Worm (Caenorhabditis elegans) whole organism, L4 larva: ENCODE data around the gene bgnt-1.5.

Source experiments
- D1046.2 ChIP-seq: fragments of 200-800 bp; sonication (Bioruptor generic); IDR thresholded peaks from 2 replicates; pipeline ENCODE4 v1.3.6; 2022; ENCODE audit warnings: missing genetic modification characterization, missing compliant biosample characterization
- Y5F2A.4 ChIP-seq: fragments of 200-800 bp; sonication (Bioruptor generic); optimal IDR thresholded peaks from 2 replicates; lab custom pipeline; 2018; ENCODE audit warnings: mild to moderate bottlenecking, missing genetic modification characterization, missing compliant biosample characterization
- ceh-28 ChIP-seq: fragments of 150-350 bp; optimal IDR thresholded peaks from 2 replicates; lab custom pipeline; 2014; ENCODE audit warnings: missing biosample characterization, missing genetic modification reagents, missing genetic modification characterization
- ces-1 ChIP-seq: fragments of 150-350 bp; sonication (generic microtip); optimal IDR thresholded peaks from 4 replicates; lab custom pipeline; 2014; ENCODE audit warnings: missing biosample characterization, missing genetic modification reagents, missing genetic modification characterization
- daf-16 ChIP-seq, 3 experiments: sonication (generic microtip); optimal IDR thresholded peaks; 2 replicates each; lab custom pipeline; 2016 to 2017; ENCODE audit warnings: missing genetic modification characterization in 3 of 3, missing genetic modification reagents in 3 of 3, mild to moderate bottlenecking in 2 of 3, missing compliant biosample characterization in 2 of 3, missing biosample characterization in 1 of 3, moderate library complexity in 1 of 3
- dmd-6 ChIP-seq: fragments of 200-800 bp; sonication (Bioruptor generic); IDR thresholded peaks from 2 replicates; pipeline ENCODE4 v1.3.6; 2022; ENCODE audit warnings: missing genetic modification reagents, missing genetic modification characterization, missing compliant biosample characterization
- dve-1 ChIP-seq: sonication (generic microtip); optimal IDR thresholded peaks from 2 replicates; lab custom pipeline; 2017; ENCODE audit warnings: antibody characterized with exemption, mild to moderate bottlenecking, missing genetic modification characterization, missing compliant biosample characterization; ENCODE audit not compliant: insufficient read depth
- egl-27 ChIP-seq: sonication (generic microtip); optimal IDR thresholded peaks from 3 replicates; lab custom pipeline; 2017; ENCODE audit warnings: missing biosample characterization, missing genetic modification reagents, missing genetic modification characterization
- egl-43 ChIP-seq: fragments of 200-800 bp; sonication (Bioruptor generic); IDR thresholded peaks from 2 replicates; pipeline ENCODE4 v1.3.6; 2022; ENCODE audit warnings: missing genetic modification reagents, missing genetic modification characterization, missing compliant biosample characterization
- fos-1 ChIP-seq: fragments of 150-350 bp; optimal IDR thresholded peaks from 2 replicates; lab custom pipeline; 2014; ENCODE audit warnings: missing biosample characterization, missing genetic modification characterization
- hif-1 ChIP-seq, 2 experiments: sonication (generic microtip); optimal IDR thresholded peaks; 2 replicates each; lab custom pipeline; 2016 to 2017; ENCODE audit warnings: missing compliant biosample characterization in 2 of 2, missing genetic modification characterization in 2 of 2, missing genetic modification reagents in 2 of 2, missing genotype in 2 of 2, mild to moderate bottlenecking in 1 of 2
- hlh-11 ChIP-seq: fragments of 200-800 bp; sonication (Bioruptor generic); optimal IDR thresholded peaks from 2 replicates; lab custom pipeline; 2018; ENCODE audit warnings: mild to moderate bottlenecking, missing genetic modification characterization, missing compliant biosample characterization
- hlh-30 ChIP-seq: sonication (generic microtip); optimal IDR thresholded peaks from 2 replicates; lab custom pipeline; 2017; ENCODE audit warnings: antibody characterized with exemption, mild to moderate bottlenecking, missing genetic modification characterization, missing compliant biosample characterization; ENCODE audit not compliant: insufficient read depth
- hmg-1.1 ChIP-seq: fragments of 200-800 bp; sonication (Bioruptor generic); IDR thresholded peaks from 2 replicates; pipeline ENCODE4 v1.3.6; 2022; ENCODE audit warnings: missing genetic modification reagents, missing genetic modification characterization, missing compliant biosample characterization
- lsy-2 ChIP-seq, 2 experiments: fragments of 150-350 bp in 1 of 2; sonication (generic microtip) in 1 of 2; optimal IDR thresholded peaks; 2 replicates each; lab custom pipeline; 2014 to 2017; ENCODE audit warnings: missing biosample characterization in 2 of 2, missing genetic modification characterization in 2 of 2
- madf-5 ChIP-seq, 2 experiments: fragments of 200-800 bp; sonication (Bioruptor generic); IDR thresholded peaks; 2 replicates each; pipeline ENCODE4 v1.3.6; 2022; ENCODE audit warnings: missing compliant biosample characterization in 2 of 2, missing genetic modification characterization in 2 of 2
- mdt-29 ChIP-seq: fragments of 200-800 bp; sonication (Bioruptor generic); IDR thresholded peaks from 2 replicates; pipeline ENCODE4 v1.3.6; 2022; ENCODE audit warnings: missing genetic modification reagents, missing genetic modification characterization, missing compliant biosample characterization
- mep-1 ChIP-seq: fragments of 150-350 bp; sonication (generic microtip); optimal IDR thresholded peaks from 3 replicates; lab custom pipeline; 2014; ENCODE audit warnings: missing biosample characterization, missing genetic modification characterization
- mes-2 ChIP-seq: sonication (generic microtip); optimal IDR thresholded peaks from 2 replicates; lab custom pipeline; 2016; ENCODE audit warnings: missing genotype, mild to moderate bottlenecking, missing genetic modification characterization, missing compliant biosample characterization; ENCODE audit not compliant: poor library complexity, severe bottlenecking
- mxl-3 ChIP-seq: fragments of 200-800 bp; sonication (Bioruptor generic); optimal IDR thresholded peaks from 2 replicates; lab custom pipeline; 2018; ENCODE audit warnings: mild to moderate bottlenecking, missing genetic modification characterization, missing compliant biosample characterization
- nhr-102 ChIP-seq: sonication (generic microtip); optimal IDR thresholded peaks from 2 replicates; lab custom pipeline; 2016; ENCODE audit warnings: mild to moderate bottlenecking, missing genetic modification characterization, moderate library complexity, missing compliant biosample characterization
- nhr-11 ChIP-seq: fragments of 150-350 bp; optimal IDR thresholded peaks from 2 replicates; lab custom pipeline; 2014; ENCODE audit warnings: missing biosample characterization, missing genetic modification characterization
- nhr-28 ChIP-seq: fragments of 150-350 bp; optimal IDR thresholded peaks from 2 replicates; lab custom pipeline; 2014; ENCODE audit warnings: missing biosample characterization, missing genetic modification characterization
- nhr-6 ChIP-seq: fragments of 150-350 bp; optimal IDR thresholded peaks from 2 replicates; lab custom pipeline; 2014; ENCODE audit warnings: missing biosample characterization, missing genetic modification characterization
- pha-4 ChIP-seq, 2 experiments: fragments of 150-350 bp in 1 of 2; fragments of 200-800 bp in 1 of 2; sonication (Bioruptor generic) in 1 of 2; IDR thresholded peaks in 1 of 2; optimal IDR thresholded peaks in 1 of 2; 2 replicates each; pipeline versions ENCODE4 v1.3.6 to Lab custom; 2014 to 2022; ENCODE audit warnings: missing genetic modification characterization in 2 of 2, missing genetic modification reagents in 2 of 2, missing biosample characterization in 1 of 2, missing compliant biosample characterization in 1 of 2
- php-3 ChIP-seq: fragments of 200-800 bp; sonication (Bioruptor generic); IDR thresholded peaks from 2 replicates; pipeline ENCODE4 v1.3.6; 2022; ENCODE audit warnings: missing genetic modification reagents, missing genetic modification characterization, missing compliant biosample characterization
- pqm-1 ChIP-seq: sonication (generic microtip); optimal IDR thresholded peaks from 2 replicates; lab custom pipeline; 2017; ENCODE audit warnings: missing biosample characterization, missing genetic modification characterization
- snpc-1.2 ChIP-seq: fragments of 200-800 bp; sonication (Bioruptor generic); IDR thresholded peaks from 2 replicates; pipeline ENCODE4 v1.3.6; 2022; ENCODE audit warnings: missing genetic modification reagents, missing genetic modification characterization, missing compliant biosample characterization
- snpc-4 ChIP-seq: fragments of 150-350 bp; optimal IDR thresholded peaks from 2 replicates; lab custom pipeline; 2014; ENCODE audit warnings: missing biosample characterization, missing genetic modification characterization
- tag-97 ChIP-seq: fragments of 200-800 bp; sonication (Bioruptor generic); IDR thresholded peaks from 2 replicates; pipeline ENCODE4 v1.3.6; 2022; ENCODE audit warnings: missing genetic modification characterization, missing compliant biosample characterization
- unc-130 ChIP-seq: sonication (generic microtip); optimal IDR thresholded peaks from 2 replicates; lab custom pipeline; 2016; ENCODE audit warnings: missing genetic modification reagents, missing genetic modification characterization, missing compliant biosample characterization
- unc-62 ChIP-seq, 3 experiments: fragments of 150-350 bp in 1 of 3; sonication (generic microtip); optimal IDR thresholded peaks in 2 of 3; peaks in 1 of 3; 1 replicate in 1 of 3; 2 replicates in 2 of 3; lab custom pipeline; 2014 to 2017; ENCODE audit warnings: missing biosample characterization in 3 of 3, missing genetic modification characterization in 3 of 3, missing genetic modification reagents in 3 of 3, missing genotype in 1 of 3
- zfp-2 ChIP-seq: sonication (generic microtip); optimal IDR thresholded peaks from 2 replicates; lab custom pipeline; 2016; ENCODE audit warnings: mild to moderate bottlenecking, missing genetic modification characterization, missing compliant biosample characterization
- ztf-11 ChIP-seq: fragments of 150-350 bp; optimal IDR thresholded peaks from 2 replicates; lab custom pipeline; 2014; ENCODE audit warnings: missing biosample characterization, missing genetic modification characterization

Gene bgnt-1.5

DNA sequence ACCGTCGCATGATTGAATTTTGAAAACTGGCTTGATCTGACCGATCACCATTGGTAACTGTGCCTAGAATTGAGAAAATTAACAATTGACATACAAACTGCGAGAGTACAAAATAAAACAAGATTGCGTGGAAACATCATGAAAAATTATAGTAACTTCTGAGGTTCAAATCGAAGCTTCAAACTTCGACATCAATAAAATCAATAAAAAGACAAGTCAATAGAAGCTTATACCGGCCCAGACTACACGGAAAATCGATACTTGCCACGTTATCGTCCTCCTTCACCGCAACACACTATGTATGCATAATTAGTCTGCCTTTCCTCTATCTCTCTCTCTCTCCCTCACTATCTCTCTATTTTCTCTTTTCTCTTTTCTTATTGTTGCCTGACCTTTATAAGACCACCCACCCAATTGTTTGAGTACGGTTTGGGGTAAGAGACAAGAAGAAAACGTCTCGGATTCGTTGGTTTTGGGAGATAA is 5.5 kb downstream of the bgnt-1.5 start, which contains the start of gene skr-21:
Gene skr-21, minus strand, starts transcription at position 51 of the 483 bp plus-strand sequence.
- TF ChIP-seq dve-1 (peak; percentile 5), D1046.2 (GFP tag; lab: Robert Waterston, UW) (no peak), nhr-11 (tag; lab: Kevin White, UChicago) (no peak), ceh-28 (tag; lab: Kevin White, UChicago) (peak; percentile 64), nhr-6 (tag; lab: Kevin White, UChicago) (peak; percentile 32), snpc-4 (tag; lab: Kevin White, UChicago) (no peak), fos-1 (no peak), egl-43 (GFP tag; lab: Robert Waterston, UW) (no peak), pha-4 (GFP tag; IDR thresholded peaks at IDR 0.05; lab: Robert Waterston, UW) (no peak), pha-4 (tag; optimal IDR thresholded peaks at IDR 0.05; lab: Kevin White, UChicago) (no peak), hlh-11 (tag; lab: Kevin White, UChicago) (no peak)

DNA sequence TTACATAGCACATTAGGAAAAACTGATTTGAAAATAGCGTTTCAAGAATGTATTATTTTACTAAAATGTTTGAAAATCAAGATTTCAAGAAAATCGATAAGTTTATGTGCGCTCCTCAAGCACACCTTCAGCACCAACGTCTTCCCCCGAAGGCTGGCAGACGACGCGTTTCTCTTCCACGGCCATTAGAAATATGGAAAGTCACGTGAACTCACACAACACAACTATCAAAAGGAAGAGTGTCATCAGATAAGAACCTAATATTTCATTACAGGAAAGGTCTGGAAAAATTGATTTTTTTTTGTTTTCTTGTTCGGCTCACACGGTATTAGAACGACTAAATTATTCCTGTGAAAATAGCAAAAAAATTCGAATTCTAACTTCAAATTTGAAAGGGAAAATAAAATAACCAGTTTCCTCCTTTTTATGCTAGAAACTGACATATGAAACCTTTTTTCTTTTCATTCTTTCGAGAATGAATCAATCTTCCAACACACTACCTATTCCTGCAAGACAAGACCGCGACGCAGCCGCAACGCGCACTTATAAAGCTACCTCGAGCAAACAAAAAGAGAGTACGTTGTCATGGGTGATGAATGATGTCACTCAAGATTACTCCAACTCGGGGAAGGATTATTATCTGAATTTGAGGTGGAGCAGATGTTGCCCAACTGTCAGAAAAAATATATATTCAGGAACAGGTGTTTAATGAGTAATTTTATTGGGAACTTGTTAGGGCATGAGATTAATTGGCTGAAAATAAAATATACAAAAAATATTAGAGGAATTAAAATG is 6.9 kb downstream of the bgnt-1.5 start:
- no peak for TF ChIP-seq ces-1 (GFP tag; lab: Kevin White, UChicago)
- no peak for TF ChIP-seq daf-16 (GFP tag; optimal IDR thresholded peaks at IDR 0.05; lab: Kevin White, UChicago)
- peak; percentile 68 for TF ChIP-seq daf-16 (tag; optimal IDR thresholded peaks at IDR 0.05; lab: Kevin White, UChicago)
- no peak for TF ChIP-seq zfp-2 (tag; lab: Kevin White, UChicago)
- TF ChIP-seq lsy-2 (tag; optimal IDR thresholded peaks at IDR 0.05; lab: Kevin White, UChicago), result peak in 1 of 2 experiments; percentile 36
- TF ChIP-seq unc-130 (GFP tag; lab: Kevin White, UChicago), result no peak
- peak; percentile 32 for TF ChIP-seq dve-1
- TF ChIP-seq dmd-6 (GFP tag; lab: Robert Waterston, UW), result peak; percentile 42; the same call in 1 of the 2 replicates
- peak in 1 of 2 experiments; percentile 93 for TF ChIP-seq unc-62 (GFP tag; optimal IDR thresholded peaks at IDR 0.05 in 1 of 2; lab: Kevin White, UChicago)
- TF ChIP-seq unc-62 (tag; optimal IDR thresholded peaks at IDR 0.05; lab: Kevin White, UChicago), result no peak
- TF ChIP-seq nhr-28 (tag; lab: Kevin White, UChicago), result peak; percentile 46
- TF ChIP-seq mdt-29 (GFP tag; lab: Robert Waterston, UW), result no peak
- TF ChIP-seq egl-27, result no peak
- TF ChIP-seq pqm-1, result peak; percentile 13
- TF ChIP-seq mxl-3 (GFP tag; lab: Kevin White, UChicago), result peak; percentile 34
- TF ChIP-seq hmg-1.1, result peak; percentile 17; the same call in 1 of the 2 replicates
- peak; percentile 26 for TF ChIP-seq nhr-11 (tag; lab: Kevin White, UChicago)
- no peak for TF ChIP-seq D1046.2 (GFP tag; lab: Robert Waterston, UW)
- TF ChIP-seq hlh-11 (tag; lab: Kevin White, UChicago), result peak; percentile 55
- no peak for TF ChIP-seq nhr-102 (tag; lab: Kevin White, UChicago)
- TF ChIP-seq tag-97 (GFP tag; lab: Robert Waterston, UW), result no peak
- TF ChIP-seq hlh-30 (tag; lab: Kevin White, UChicago), result peak; percentile 90
- peak; percentile 61 for TF ChIP-seq mes-2 (tag; lab: Kevin White, UChicago)
- no peak for TF ChIP-seq ztf-11 (tag; lab: Kevin White, UChicago)
- TF ChIP-seq mep-1 (tag; lab: Kevin White, UChicago), result peak; percentile 48
- 0 out of 2 replicates have a peak, but pooled peaks have one; percentile 33 for TF ChIP-seq php-3 (GFP tag; lab: Robert Waterston, UW)
- TF ChIP-seq nhr-6 (tag; lab: Kevin White, UChicago), result peak; percentile 40
- no peak for TF ChIP-seq Y5F2A.4
- no peak for TF ChIP-seq madf-5 (GFP tag; IDR thresholded peaks at IDR 0.05; lab: Robert Waterston, UW)
- no peak for TF ChIP-seq snpc-1.2
- peak in 1 of 2 experiments; percentile 26 for TF ChIP-seq hif-1 (tag; optimal IDR thresholded peaks at IDR 0.05; lab: Kevin White, UChicago)
